Fruit fly (Drosophila melanogaster) whole organism, embryonic: Measurements from ENCODE around the gene CG7367.
A peak's percentile ranks its signal among the peaks of the same experiment; 100 is the strongest.

ENCODE experiments used
- Abd-B ChIP-seq: fragments of 200-800 bp; sonication (Bioruptor generic); optimal IDR thresholded peaks from 2 replicates; lab custom pipeline; 2018; ENCODE audit warnings: missing biosample characterization, mild to moderate bottlenecking, missing genetic modification characterization, moderate library complexity
- Antp ChIP-seq: fragments of 200-800 bp; sonication (Bioruptor generic); optimal IDR thresholded peaks from 3 replicates; lab custom pipeline; 2016; ENCODE audit warnings: missing biosample characterization, missing genetic modification characterization
- Blimp-1 ChIP-seq: fragments of 200-800 bp; sonication (Bioruptor generic); optimal IDR thresholded peaks from 3 replicates; lab custom pipeline; 2018; ENCODE audit warnings: missing biosample characterization, missing genetic modification characterization, mild to moderate bottlenecking, moderate library complexity, missing genetic modification reagents
- CG10366 ChIP-seq: fragments of 200-800 bp; sonication (Bioruptor generic); IDR thresholded peaks from 2 replicates; pipeline ENCODE4 v1.3.6; 2022; ENCODE audit warnings: missing biosample characterization, missing genetic modification characterization
- CG11398 ChIP-seq: fragments of 200-800 bp; sonication (Bioruptor generic); optimal IDR thresholded peaks from 2 replicates; lab custom pipeline; 2016; ENCODE audit warnings: missing biosample characterization, missing genetic modification characterization
- CG11456 ChIP-seq: fragments of 200-800 bp; sonication (Bioruptor generic); IDR thresholded peaks from 3 replicates; pipeline ENCODE4 v1.3.6; 2022; ENCODE audit warnings: missing biosample characterization, missing genetic modification characterization
- CG12659 ChIP-seq: fragments of 200-800 bp; sonication (Bioruptor generic); optimal IDR thresholded peaks from 3 replicates; lab custom pipeline; 2017; ENCODE audit warnings: mild to moderate bottlenecking, missing biosample characterization, missing genetic modification reagents, missing genetic modification characterization
- CG12769 ChIP-seq: fragments of 200-800 bp; sonication (Bioruptor generic); optimal IDR thresholded peaks from 2 replicates; lab custom pipeline; 2019; ENCODE audit warnings: missing biosample characterization, mild to moderate bottlenecking, missing genetic modification characterization, moderate library complexity
- CG14014 ChIP-seq: fragments of 200-800 bp; sonication (Bioruptor generic); IDR thresholded peaks from 2 replicates; pipeline ENCODE4 v1.3.6; 2022; ENCODE audit warnings: missing biosample characterization, missing genetic modification characterization
- CG17186 ChIP-seq: fragments of 200-800 bp; sonication (Bioruptor generic); optimal IDR thresholded peaks from 3 replicates; lab custom pipeline; 2017; ENCODE audit warnings: missing biosample characterization, missing genetic modification reagents, missing genetic modification characterization
- CG17568 ChIP-seq: fragments of 200-800 bp; sonication (Bioruptor generic); optimal IDR thresholded peaks from 2 replicates; lab custom pipeline; 2018; ENCODE audit warnings: missing biosample characterization, mild to moderate bottlenecking, missing genetic modification characterization, moderate library complexity
- CG18619 ChIP-seq: fragments of 200-800 bp; sonication (Bioruptor generic); optimal IDR thresholded peaks from 3 replicates; lab custom pipeline; 2017; ENCODE audit warnings: missing biosample characterization, mild to moderate bottlenecking, missing genetic modification characterization
- CG2120 ChIP-seq: fragments of 200-800 bp; sonication (Bioruptor generic); optimal IDR thresholded peaks from 3 replicates; lab custom pipeline; 2016; ENCODE audit warnings: missing biosample characterization, missing genetic modification characterization
- CG2678 ChIP-seq: fragments of 200-800 bp; sonication (Bioruptor generic); optimal IDR thresholded peaks from 3 replicates; lab custom pipeline; 2019; ENCODE audit warnings: missing biosample characterization, mild to moderate bottlenecking, missing genetic modification characterization, moderate library complexity
- CG30431 ChIP-seq: fragments of 200-800 bp; sonication (Bioruptor generic); optimal IDR thresholded peaks from 2 replicates; lab custom pipeline; 2017; ENCODE audit warnings: missing biosample characterization, missing genetic modification characterization
- CG31224 ChIP-seq: fragments of 200-800 bp; sonication (Bioruptor generic); IDR thresholded peaks from 2 replicates; pipeline ENCODE4 v1.3.6; 2022; ENCODE audit warnings: missing biosample characterization, missing genetic modification characterization
- CG3838 ChIP-seq: fragments of 200-800 bp; sonication (Bioruptor generic); optimal IDR thresholded peaks from 3 replicates; lab custom pipeline; 2016; ENCODE audit warnings: missing biosample characterization, missing genetic modification characterization
- CG4328 ChIP-seq: fragments of 200-800 bp; sonication (Bioruptor generic); optimal IDR thresholded peaks from 3 replicates; lab custom pipeline; 2017; ENCODE audit warnings: missing biosample characterization, missing genetic modification reagents, missing genetic modification characterization
- CG7372 ChIP-seq: fragments of 200-800 bp; sonication (Bioruptor generic); IDR thresholded peaks from 2 replicates; pipeline ENCODE4 v1.3.6; 2022; ENCODE audit warnings: missing biosample characterization, missing genetic modification characterization
- CG8281 ChIP-seq: fragments of 200-800 bp; sonication (Bioruptor generic); optimal IDR thresholded peaks from 2 replicates; lab custom pipeline; 2018; ENCODE audit warnings: missing biosample characterization, mild to moderate bottlenecking, missing genetic modification characterization, moderate library complexity
- CG8388 ChIP-seq: fragments of 200-800 bp; sonication (Bioruptor generic); optimal IDR thresholded peaks from 2 replicates; lab custom pipeline; 2019; ENCODE audit warnings: missing biosample characterization, mild to moderate bottlenecking, missing genetic modification characterization, moderate library complexity
- CG8924 ChIP-seq: fragments of 200-800 bp; optimal IDR thresholded peaks from 3 replicates; lab custom pipeline; 2019; ENCODE audit warnings: missing biosample characterization, mild to moderate bottlenecking, missing genetic modification characterization, moderate library complexity
- CHES-1-like ChIP-seq: fragments of 200-800 bp; sonication (Bioruptor generic); optimal IDR thresholded peaks from 2 replicates; lab custom pipeline; 2016; ENCODE audit warnings: missing biosample characterization, missing genetic modification characterization
- D ChIP-seq, 2 experiments: fragments of 200-800 bp in 1 of 2; fragments of >200 bp in 1 of 2; sonication (Bioruptor generic) in 1 of 2; optimal IDR thresholded peaks; 2 replicates in 1 of 2; 3 replicates in 1 of 2; lab custom pipeline; 2017; ENCODE audit warnings: mild to moderate bottlenecking in 1 of 2, missing biosample characterization in 1 of 2, missing genetic modification characterization in 1 of 2, missing genetic modification reagents in 1 of 2
- D19A ChIP-seq: fragments of 200-800 bp; optimal IDR thresholded peaks from 3 replicates; lab custom pipeline; 2019; ENCODE audit warnings: missing biosample characterization, mild to moderate bottlenecking, missing genetic modification characterization, moderate library complexity
- Deaf1 ChIP-seq: fragments of 200-800 bp; optimal IDR thresholded peaks from 3 replicates; lab custom pipeline; 2019; ENCODE audit warnings: missing biosample characterization, mild to moderate bottlenecking, missing genetic modification characterization, moderate library complexity
- Dip2 ChIP-seq: fragments of 200-800 bp; sonication (Bioruptor generic); IDR thresholded peaks from 2 replicates; pipeline ENCODE4 v1.3.6; 2022; ENCODE audit warnings: missing biosample characterization, missing genetic modification characterization
- E2f1 ChIP-seq: fragments of 200-800 bp; sonication (Bioruptor generic); IDR thresholded peaks from 2 replicates; pipeline ENCODE4 v1.3.6; 2022; ENCODE audit warnings: missing biosample characterization, missing genetic modification characterization
- Eip74EF ChIP-seq, 2 experiments: fragments of 200-800 bp in 1 of 2; fragments of >200 bp in 1 of 2; sonication (Bioruptor generic) in 1 of 2; optimal IDR thresholded peaks; 2 replicates each; lab custom pipeline; 2017 to 2019; ENCODE audit warnings: missing biosample characterization in 2 of 2, missing genetic modification characterization in 2 of 2, mild to moderate bottlenecking in 1 of 2, moderate library complexity in 1 of 2
- Ets65A ChIP-seq: fragments of 200-800 bp; sonication (Bioruptor generic); peaks from one replicate; lab custom pipeline; 2016; ENCODE audit warnings: missing biosample characterization, missing genetic modification characterization
- GATAe ChIP-seq: fragments of 200-800 bp; sonication (Bioruptor generic); conservative IDR thresholded peaks from 2 replicates; pipeline ENCODE4 v1.3.6; 2022; ENCODE audit warnings: missing biosample characterization, missing genetic modification characterization
- Hr78 ChIP-seq, 2 experiments: fragments of 200-800 bp in 1 of 2; fragments of >200 bp in 1 of 2; sonication (Bioruptor generic) in 1 of 2; optimal IDR thresholded peaks; 2 replicates each; lab custom pipeline; 2017 to 2019; ENCODE audit warnings: missing biosample characterization in 2 of 2, missing genetic modification characterization in 2 of 2, mild to moderate bottlenecking in 1 of 2, moderate library complexity in 1 of 2
- Jarid2 ChIP-seq: fragments of 200-800 bp; sonication (Bioruptor generic); optimal IDR thresholded peaks from 3 replicates; lab custom pipeline; 2017; ENCODE audit warnings: mild to moderate bottlenecking, missing biosample characterization, missing genetic modification reagents, missing genetic modification characterization
- Kr ChIP-seq: fragments of 200-800 bp; sonication (Bioruptor generic); optimal IDR thresholded peaks from 2 replicates; lab custom pipeline; 2017; ENCODE audit warnings: missing biosample characterization, mild to moderate bottlenecking, missing genetic modification characterization
- Lhr ChIP-seq: fragments of 200-800 bp; sonication (Bioruptor generic); optimal IDR thresholded peaks from 3 replicates; lab custom pipeline; 2017; ENCODE audit warnings: mild to moderate bottlenecking, missing biosample characterization, missing genetic modification reagents, missing genetic modification characterization
- Max ChIP-seq: fragments of 200-800 bp; sonication (Bioruptor generic); optimal IDR thresholded peaks from 2 replicates; lab custom pipeline; 2016; ENCODE audit warnings: missing biosample characterization, mild to moderate bottlenecking, missing genetic modification characterization
- Tbp ChIP-seq: fragments of >200 bp; optimal IDR thresholded peaks from 2 replicates; lab custom pipeline; 2018; ENCODE audit warnings: missing biosample characterization, missing genetic modification characterization
- amos ChIP-seq: fragments of 200-800 bp; sonication (Bioruptor generic); IDR thresholded peaks from 2 replicates; pipeline ENCODE4 v1.3.6; 2022; ENCODE audit warnings: missing biosample characterization, missing genetic modification characterization; ENCODE audit not compliant: partially characterized antibody
- cas ChIP-seq: fragments of 200-800 bp; sonication (Bioruptor generic); IDR thresholded peaks from 2 replicates; pipeline ENCODE4 v1.3.6; 2022; ENCODE audit warnings: missing biosample characterization, missing genetic modification characterization
- dan ChIP-seq: fragments of 200-800 bp; sonication (Bioruptor generic); IDR thresholded peaks from 2 replicates; pipeline ENCODE4 v1.3.6; 2022; ENCODE audit warnings: missing biosample characterization, missing genetic modification characterization
- gcm2 ChIP-seq: fragments of 200-800 bp; sonication (Bioruptor generic); optimal IDR thresholded peaks from 2 replicates; lab custom pipeline; 2016; ENCODE audit warnings: missing biosample characterization, missing genetic modification characterization
- hth ChIP-seq: fragments of >200 bp; optimal IDR thresholded peaks from 2 replicates; lab custom pipeline; 2017; ENCODE audit warnings: inconsistent platforms
- lilli ChIP-seq: fragments of 200-800 bp; sonication (Bioruptor generic); optimal IDR thresholded peaks from 3 replicates; lab custom pipeline; 2016; ENCODE audit warnings: missing biosample characterization, missing genetic modification characterization
- nerfin-1 ChIP-seq: fragments of 200-800 bp; sonication (Bioruptor generic); optimal IDR thresholded peaks from 3 replicates; lab custom pipeline; 2019; ENCODE audit warnings: missing biosample characterization, mild to moderate bottlenecking, missing genetic modification characterization, moderate library complexity
- phol ChIP-seq: fragments of 200-800 bp; sonication (Bioruptor generic); optimal IDR thresholded peaks from 3 replicates; lab custom pipeline; 2018; ENCODE audit warnings: missing biosample characterization, mild to moderate bottlenecking, missing genetic modification characterization, moderate library complexity
- pnt ChIP-seq: fragments of 200-800 bp; sonication (Bioruptor generic); optimal IDR thresholded peaks from 3 replicates; lab custom pipeline; 2016; ENCODE audit warnings: missing biosample characterization, missing genetic modification characterization
- repo ChIP-seq: fragments of 200-800 bp; sonication (Bioruptor generic); optimal IDR thresholded peaks from 2 replicates; lab custom pipeline; 2016; ENCODE audit warnings: missing biosample characterization, missing genetic modification characterization
- run ChIP-seq: fragments of 200-800 bp; sonication (Bioruptor generic); optimal IDR thresholded peaks from 3 replicates; lab custom pipeline; 2018; ENCODE audit warnings: missing biosample characterization, mild to moderate bottlenecking, missing genetic modification characterization
- sd ChIP-seq: fragments of 200-800 bp; sonication (Bioruptor generic); optimal IDR thresholded peaks from 3 replicates; lab custom pipeline; 2018; ENCODE audit warnings: missing biosample characterization, mild to moderate bottlenecking, missing genetic modification characterization, moderate library complexity
- sisA ChIP-seq: fragments of 200-800 bp; sonication (Bioruptor generic); IDR thresholded peaks from 2 replicates; pipeline ENCODE4 v1.3.6; 2022; ENCODE audit warnings: missing biosample characterization, missing genetic modification characterization

Gene CG7367

DNA sequence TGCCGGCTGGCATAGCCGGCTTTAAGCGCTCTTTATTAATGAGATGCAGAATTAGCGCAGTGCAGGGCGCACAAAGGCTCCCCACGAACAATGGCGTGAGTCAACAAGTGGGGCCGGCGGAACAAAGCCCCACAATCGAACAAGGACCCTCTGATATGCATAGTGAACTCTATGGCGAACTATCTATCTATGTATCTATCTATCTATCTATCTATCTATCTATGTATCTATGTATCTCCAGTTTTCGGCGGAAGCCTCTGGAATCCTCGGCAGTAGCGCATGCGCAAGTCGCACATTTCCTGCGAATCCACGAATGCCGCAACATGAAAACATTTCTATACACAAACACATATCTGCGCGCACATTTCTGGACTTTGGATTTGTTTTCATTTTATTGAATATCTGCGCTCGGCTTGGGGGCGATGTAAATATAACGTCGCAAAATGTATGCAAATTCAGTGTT, 39.0 kb downstream of the CG7367 start (continued):
- TF ChIP-seq Dip2 (GFP tag; lab: Robert Waterston, UW): no peak
- no peak for TF ChIP-seq Lhr
- peak; percentile 81 for TF ChIP-seq Ets65A (GFP tag; lab: Kevin White, UChicago)
- no peak for TF ChIP-seq CG8924 (tag; lab: Kevin White, UChicago)
- TF ChIP-seq CG4328: no peak
- TF ChIP-seq Max (GFP tag; lab: Kevin White, UChicago): no peak
- TF ChIP-seq Jarid2 (GFP tag; lab: Kevin White, UChicago): no peak
- no peak for TF ChIP-seq hth (lab: Kevin White, UChicago)
- TF ChIP-seq CG3838 (GFP tag; lab: Kevin White, UChicago): no peak
- TF ChIP-seq CG2120 (GFP tag; lab: Kevin White, UChicago): peak; percentile 79
- TF ChIP-seq CHES-1-like (GFP tag; lab: Kevin White, UChicago): no peak
- TF ChIP-seq D (optimal IDR thresholded peaks at IDR 0.05; lab: Kevin White, UChicago): no peak
- no peak for TF ChIP-seq D (GFP tag; optimal IDR thresholded peaks at IDR 0.05; lab: Kevin White, UChicago)
- TF ChIP-seq CG2678 (tag; lab: Kevin White, UChicago): peak; percentile 45
- TF ChIP-seq E2f1: no peak
- TF ChIP-seq CG30431 (GFP tag; lab: Kevin White, UChicago): no peak
- TF ChIP-seq CG31224: 0 out of 2 replicates have a peak, but pooled peaks have one; percentile 19
- TF ChIP-seq CG7372 (GFP tag; lab: Robert Waterston, UW): no peak
- TF ChIP-seq gcm2 (GFP tag; lab: Kevin White, UChicago): no peak
- TF ChIP-seq Antp (GFP tag; lab: Kevin White, UChicago): no peak
- TF ChIP-seq amos (GFP tag; lab: Robert Waterston, UW): no peak
- no peak for TF ChIP-seq CG10366
- peak; percentile 41 for TF ChIP-seq CG18619 (GFP tag; lab: Kevin White, UChicago)
- no peak for TF ChIP-seq pnt (GFP tag; lab: Kevin White, UChicago)
- TF ChIP-seq run (tag; lab: Kevin White, UChicago): no peak
- TF ChIP-seq CG12769 (tag; lab: Kevin White, UChicago): peak; percentile 53
- no peak; the same call in 1 of the 2 replicates for TF ChIP-seq CG14014 (GFP tag; lab: Robert Waterston, UW)
- no peak for TF ChIP-seq Hr78 (GFP tag; optimal IDR thresholded peaks at IDR 0.05; lab: Kevin White, UChicago)
- peak; percentile 25 for TF ChIP-seq CG12659
- peak; percentile 95 for TF ChIP-seq nerfin-1 (tag; lab: Kevin White, UChicago)
- no peak for TF ChIP-seq cas (GFP tag; lab: Robert Waterston, UW)
- no peak for TF ChIP-seq CG8388 (GFP tag; lab: Kevin White, UChicago)
- TF ChIP-seq Eip74EF (GFP tag; optimal IDR thresholded peaks at IDR 0.05; lab: Kevin White, UChicago): no peak
- no peak for TF ChIP-seq CG8281 (tag; lab: Kevin White, UChicago)
- TF ChIP-seq repo: no peak
- no peak for TF ChIP-seq Tbp (GFP tag; lab: Kevin White, UChicago)
- TF ChIP-seq sisA: no peak
- no peak for TF ChIP-seq phol
- TF ChIP-seq D19A (tag; lab: Kevin White, UChicago): no peak
- no peak for TF ChIP-seq GATAe
- no peak for TF ChIP-seq Blimp-1 (GFP tag; lab: Kevin White, UChicago)
- TF ChIP-seq CG17186: no peak
- no peak for TF ChIP-seq dan (GFP tag; lab: Robert Waterston, UW)
- no peak for TF ChIP-seq CG17568
- no peak for TF ChIP-seq Abd-B (GFP tag; lab: Kevin White, UChicago)
- TF ChIP-seq sd: peak; percentile 65
- no peak for TF ChIP-seq Kr
- peak; percentile 68 for TF ChIP-seq lilli
- TF ChIP-seq CG11456 (GFP tag; lab: Robert Waterston, UW): 0 out of 3 replicates have a peak, but pooled peaks have one; percentile 27
- no peak for TF ChIP-seq CG11398
- TF ChIP-seq Deaf1: peak; percentile 4
